Fruit fly (Drosophila melanogaster): ENCODE data around the gene miple2.

dm6 chr3L:231504-231903 is 39.5 kb upstream of the miple2 start, which contains the start of gene CG42846:
- no peak for TF ChIP-seq CG10669 (GFP tag; optimal IDR thresholded peaks at IDR 0.05)
- no peak for TF ChIP-seq fd59A (GFP tag; optimal IDR thresholded peaks at IDR 0.05)
- TF ChIP-seq Blimp-1 (GFP tag; optimal IDR thresholded peaks at IDR 0.05): no peak
- TF ChIP-seq ss (GFP tag; optimal IDR thresholded peaks at IDR 0.05): no peak
- TF ChIP-seq CG32006 (GFP tag; optimal IDR thresholded peaks at IDR 0.05): no peak
- TF ChIP-seq achi (GFP tag; optimal IDR thresholded peaks at IDR 0.05): no peak
- TF ChIP-seq CG8319 (GFP tag; optimal IDR thresholded peaks at IDR 0.05): no peak
- no peak for TF ChIP-seq spab (GFP tag; optimal IDR thresholded peaks at IDR 0.05)
- no peak for TF ChIP-seq Sox15 (GFP tag; optimal IDR thresholded peaks at IDR 0.05)
